Fruit fly (Drosophila melanogaster) whole organism, adult: Measurements from ENCODE around the gene CG17224.

ENCODE experiments used
- CG11617 ChIP-seq: fragments of 200-800 bp; sonication (Bioruptor generic); optimal IDR thresholded peaks from 2 replicates; lab custom pipeline; 2017; ENCODE audit warnings: mild to moderate bottlenecking, missing biosample characterization, missing genetic modification reagents, missing genetic modification characterization
- CG12768 ChIP-seq: fragments of 200-800 bp; sonication (Bioruptor generic); optimal IDR thresholded peaks from 2 replicates; lab custom pipeline; 2017; ENCODE audit warnings: missing biosample characterization, missing genetic modification characterization, mild to moderate bottlenecking, moderate library complexity, missing genetic modification reagents
- CG14711 ChIP-seq: fragments of 200-800 bp; sonication (Bioruptor generic); optimal IDR thresholded peaks from 2 replicates; lab custom pipeline; 2018; ENCODE audit warnings: missing biosample characterization, mild to moderate bottlenecking, missing genetic modification characterization, moderate library complexity
- CG1620 ChIP-seq: fragments of 200-800 bp; sonication (Bioruptor generic); optimal IDR thresholded peaks from 2 replicates; lab custom pipeline; 2016; ENCODE audit warnings: missing biosample characterization, missing genetic modification characterization
- CG7045 ChIP-seq: fragments of 200-800 bp; sonication (Bioruptor generic); optimal IDR thresholded peaks from 2 replicates; lab custom pipeline; 2017; ENCODE audit warnings: missing biosample characterization, mild to moderate bottlenecking, missing genetic modification characterization
- CG7101 ChIP-seq: fragments of 200-800 bp; sonication (Bioruptor generic); optimal IDR thresholded peaks from 2 replicates; lab custom pipeline; 2018; ENCODE audit warnings: missing biosample characterization, mild to moderate bottlenecking, missing genetic modification characterization, moderate library complexity
- bab1 ChIP-seq: fragments of 200-800 bp; sonication (Bioruptor generic); optimal IDR thresholded peaks from 3 replicates; lab custom pipeline; 2019; ENCODE audit warnings: missing biosample characterization, mild to moderate bottlenecking, missing genetic modification characterization, moderate library complexity
- cic ChIP-seq: fragments of 200-800 bp; sonication (Bioruptor generic); optimal IDR thresholded peaks from 2 replicates; lab custom pipeline; 2017; ENCODE audit warnings: missing biosample characterization, mild to moderate bottlenecking, missing genetic modification characterization, moderate library complexity
- kay ChIP-seq: fragments of 200-800 bp; sonication (Bioruptor generic); peaks from one replicate; lab custom pipeline; 2016; ENCODE audit warnings: missing biosample characterization, missing genetic modification characterization, borderline replicate concordance
- ovo ChIP-seq: fragments of 200-800 bp; sonication (Bioruptor generic); optimal IDR thresholded peaks from 2 replicates; lab custom pipeline; 2016; ENCODE audit warnings: missing biosample characterization, missing genetic modification characterization
- pad ChIP-seq: fragments of 200-800 bp; sonication (Bioruptor generic); optimal IDR thresholded peaks from 3 replicates; lab custom pipeline; 2017; ENCODE audit warnings: missing biosample characterization, missing genetic modification characterization, mild to moderate bottlenecking, moderate library complexity, missing genetic modification reagents
- toe ChIP-seq: fragments of 200-800 bp; sonication (Bioruptor generic); optimal IDR thresholded peaks from 2 replicates; lab custom pipeline; 2016; ENCODE audit warnings: missing biosample characterization, missing genetic modification characterization

DNA sequence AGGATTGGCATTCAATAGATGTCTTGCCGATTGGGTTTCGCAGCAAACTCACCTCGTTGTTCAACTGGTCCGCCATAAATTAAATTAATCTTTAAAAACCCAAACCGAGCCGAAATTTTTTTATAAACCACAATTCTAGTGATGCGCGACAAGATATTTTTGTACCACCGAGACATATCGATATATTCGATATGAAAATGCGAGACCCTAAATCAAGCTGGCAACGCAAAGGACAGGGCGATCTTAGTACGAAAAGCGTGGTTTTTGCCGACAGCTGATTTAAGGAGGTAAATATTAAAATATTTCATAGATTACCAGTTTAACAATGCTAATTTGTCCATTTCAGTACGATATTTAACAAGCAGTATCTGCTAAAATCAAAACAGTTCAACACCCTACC lies 10.9 kb upstream of the CG17224 start, which contains the start of the genes Sf3b2 and CG17219:
- TF ChIP-seq CG12768 (no peak), cic (GFP tag; lab: Kevin White, UChicago) (no peak), pad (no peak), CG14711 (tag; lab: Kevin White, UChicago) (no peak), CG7101 (tag; lab: Kevin White, UChicago) (no peak), CG7045 (GFP tag; lab: Kevin White, UChicago) (no peak), toe (GFP tag; lab: Kevin White, UChicago) (no peak), ovo (no peak), bab1 (GFP tag; lab: Kevin White, UChicago) (peak; percentile 59), kay (GFP tag; lab: Kevin White, UChicago) (no peak), CG1620 (GFP tag; lab: Kevin White, UChicago) (no peak), CG11617 (no peak)
